Worm (Caenorhabditis elegans) whole organism, midembryonic: ENCODE measurements around the gene Y43F8B.22.

ENCODE experiments used
- T22C8.4 ChIP-seq: fragments of 200-800 bp; sonication (Bioruptor generic); IDR thresholded peaks from 2 replicates; pipeline ENCODE4 v1.3.6; 2022; ENCODE audit warnings: missing genetic modification characterization, missing compliant biosample characterization
- cog-1 ChIP-seq: sonication (generic microtip); optimal IDR thresholded peaks from 2 replicates; lab custom pipeline; 2016; ENCODE audit warnings: missing genetic modification characterization, missing compliant biosample characterization
- flt-1 ChIP-seq: fragments of 200-800 bp; sonication (Bioruptor generic); IDR thresholded peaks from 2 replicates; pipeline ENCODE4 v1.3.6; 2022; ENCODE audit warnings: missing genetic modification characterization, missing compliant biosample characterization
- klf-2 ChIP-seq: fragments of 200-800 bp; sonication (Bioruptor generic); conservative IDR thresholded peaks from 2 replicates; pipeline ENCODE4 v1.3.6; 2022; ENCODE audit warnings: missing genetic modification reagents, missing genetic modification characterization, missing compliant biosample characterization
- med-1 ChIP-seq: sonication (generic microtip); optimal IDR thresholded peaks from 2 replicates; lab custom pipeline; 2017; ENCODE audit warnings: missing genetic modification characterization, mild to moderate bottlenecking, missing compliant biosample characterization, antibody characterized with exemption, missing genetic modification reagents; ENCODE audit not compliant: insufficient read depth
- ref-1 ChIP-seq: fragments of 200-800 bp; sonication (Bioruptor generic); conservative IDR thresholded peaks from 2 replicates; pipeline ENCODE4 v1.3.6; 2022; ENCODE audit warnings: missing genetic modification reagents, missing genetic modification characterization, missing compliant biosample characterization
- tab-1 ChIP-seq: fragments of 200-800 bp; sonication (Bioruptor generic); IDR thresholded peaks from 2 replicates; pipeline ENCODE4 v1.3.6; 2022; ENCODE audit warnings: missing genetic modification characterization, missing compliant biosample characterization
- ztf-23 ChIP-seq: fragments of 200-800 bp; sonication (Bioruptor generic); IDR thresholded peaks from 2 replicates; pipeline ENCODE4 v1.3.6; 2022; ENCODE audit warnings: missing genetic modification reagents, missing genetic modification characterization, missing compliant biosample characterization
- ztf-29 ChIP-seq: fragments of 200-800 bp; sonication (Bioruptor generic); IDR thresholded peaks from 2 replicates; pipeline ENCODE4 v1.3.6; 2022; ENCODE audit warnings: missing genetic modification reagents, missing genetic modification characterization, missing compliant biosample characterization

Gene Y43F8B.22

DNA sequence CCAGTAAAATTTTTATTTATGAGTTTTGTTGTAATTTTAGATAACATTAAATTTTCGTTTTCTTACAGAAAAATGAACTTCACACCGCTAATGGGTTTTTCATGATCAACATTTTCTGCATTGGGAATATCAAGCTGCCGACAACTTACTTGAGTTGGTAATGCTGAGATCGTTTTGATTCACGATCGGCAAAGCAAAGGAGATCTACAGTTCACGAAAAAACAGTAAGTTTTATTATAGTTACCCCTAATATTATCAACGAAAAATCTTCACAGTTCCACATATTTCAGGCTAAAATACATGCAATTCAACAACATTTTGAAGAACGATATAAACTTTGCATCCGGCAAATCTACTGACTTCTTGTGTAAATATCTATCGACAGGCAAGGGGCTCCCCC, at the start of gene Y43F8B.22:
TSS of gene Y43F8B.22 (plus strand) at position 301 of the 400 bp plus-strand sequence.
- TF ChIP-seq ref-1: no peak
- no peak for TF ChIP-seq klf-2
- TF ChIP-seq ztf-29 (GFP tag; lab: Robert Waterston, UW): no peak
- no peak for TF ChIP-seq cog-1 (tag; lab: Kevin White, UChicago)
- no peak for TF ChIP-seq T22C8.4
- TF ChIP-seq med-1 (GFP tag; lab: Kevin White, UChicago): no peak
- TF ChIP-seq flt-1 (GFP tag; lab: Robert Waterston, UW): no peak
- no peak for TF ChIP-seq ztf-23 (GFP tag; lab: Robert Waterston, UW)
- no peak for TF ChIP-seq tab-1 (GFP tag; lab: Robert Waterston, UW)

DNA sequence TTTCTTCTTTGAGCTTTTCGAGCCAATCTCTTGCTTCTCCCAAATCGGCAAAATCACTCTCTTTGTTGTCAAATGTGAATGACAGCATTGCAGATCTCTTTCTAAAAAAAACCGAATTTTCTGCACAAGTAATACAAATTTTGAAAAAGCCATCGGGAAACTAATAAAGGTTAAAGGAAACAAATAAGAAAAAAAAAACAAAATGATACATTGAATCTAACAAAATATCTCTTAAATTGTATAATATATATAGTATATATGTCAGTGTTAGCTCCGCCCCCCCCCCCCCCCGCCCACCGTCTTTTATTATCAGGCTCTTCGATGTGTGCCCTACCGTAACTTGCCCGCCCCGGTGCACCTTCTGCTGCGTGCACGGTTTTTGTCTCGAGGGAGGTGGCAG, 49.7 kb upstream of the Y43F8B.22 start, which contains the start of gene C25F9.11:
TSS of gene C25F9.11 (minus strand) at position 101 of the 400 bp plus-strand sequence.
- TF ChIP-seq cog-1 (tag; lab: Kevin White, UChicago) (no peak), T22C8.4 (no peak), ztf-23 (GFP tag; lab: Robert Waterston, UW) (no peak), flt-1 (GFP tag; lab: Robert Waterston, UW) (no peak), tab-1 (GFP tag; lab: Robert Waterston, UW) (no peak), med-1 (GFP tag; lab: Kevin White, UChicago) (no peak), klf-2 (no peak), ztf-29 (GFP tag; lab: Robert Waterston, UW) (no peak), ref-1 (no peak)

DNA sequence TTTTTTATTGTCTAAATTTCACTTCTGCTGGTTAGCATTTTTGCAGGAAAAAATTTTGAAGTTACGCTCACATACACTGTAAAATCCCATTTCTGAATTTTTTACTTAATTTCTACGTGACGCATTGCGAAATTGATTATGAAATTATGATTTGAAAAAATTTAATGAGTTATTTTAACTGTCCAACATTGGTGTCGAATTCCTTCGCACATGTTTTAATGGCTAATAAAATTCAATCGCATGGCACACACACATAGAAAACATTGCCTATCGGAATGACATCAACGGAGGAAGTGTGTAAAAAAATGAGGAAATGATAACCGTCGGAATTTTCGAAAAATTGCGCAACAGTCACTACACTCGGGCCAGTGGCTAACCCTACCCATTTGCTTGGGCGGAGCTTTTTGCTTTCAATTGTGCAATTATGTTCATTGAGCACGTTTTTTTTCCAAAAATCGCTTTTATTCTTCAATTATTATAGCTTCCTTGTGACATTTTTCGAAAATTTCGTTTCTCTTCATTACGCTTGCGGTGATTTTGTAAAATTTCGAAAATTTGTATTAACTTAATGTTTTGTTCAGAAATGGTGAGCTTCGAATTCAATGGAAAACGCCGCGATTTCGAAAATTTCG, 48.7 kb upstream of the Y43F8B.22 start, which contains the start of gene C25F9.16:
TSS of gene C25F9.16 (plus strand) at position 582 of the 632 bp plus-strand sequence.
- TF ChIP-seq med-1 (GFP tag; lab: Kevin White, UChicago) (no peak), ztf-29 (GFP tag; lab: Robert Waterston, UW) (no peak), ref-1 (no peak), klf-2 (no peak), flt-1 (GFP tag; lab: Robert Waterston, UW) (no peak), cog-1 (tag; lab: Kevin White, UChicago) (no peak), T22C8.4 (no peak), tab-1 (GFP tag; lab: Robert Waterston, UW) (no peak), ztf-23 (GFP tag; lab: Robert Waterston, UW) (no peak)

DNA sequence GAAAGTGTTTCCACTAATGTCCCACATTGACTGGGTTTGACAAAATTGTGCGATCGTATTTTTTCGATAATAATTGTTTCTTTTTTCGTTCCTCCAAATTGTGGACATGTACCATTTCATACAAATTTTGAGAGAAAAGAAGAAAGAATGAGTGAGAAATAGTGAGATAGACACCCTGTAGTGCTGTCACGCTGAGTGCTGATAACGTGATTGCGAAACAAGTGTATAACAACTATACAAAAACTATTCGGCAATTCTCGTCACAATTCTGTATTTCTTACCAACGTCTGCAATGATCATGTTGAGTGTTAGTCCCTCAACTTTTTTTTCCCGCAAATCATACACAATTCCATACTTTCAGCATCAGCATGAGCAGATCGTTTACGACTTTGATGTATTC, 46.3 kb upstream of the Y43F8B.22 start, which contains the start of gene C25F9.14:
TSS of gene C25F9.14 (plus strand) at position 178 of the 400 bp plus-strand sequence.
- TF ChIP-seq med-1 (GFP tag; lab: Kevin White, UChicago) (no peak), flt-1 (GFP tag; lab: Robert Waterston, UW) (no peak), ztf-23 (GFP tag; lab: Robert Waterston, UW) (no peak), tab-1 (GFP tag; lab: Robert Waterston, UW) (no peak), cog-1 (tag; lab: Kevin White, UChicago) (no peak), klf-2 (no peak), T22C8.4 (no peak), ref-1 (no peak), ztf-29 (GFP tag; lab: Robert Waterston, UW) (no peak)

DNA sequence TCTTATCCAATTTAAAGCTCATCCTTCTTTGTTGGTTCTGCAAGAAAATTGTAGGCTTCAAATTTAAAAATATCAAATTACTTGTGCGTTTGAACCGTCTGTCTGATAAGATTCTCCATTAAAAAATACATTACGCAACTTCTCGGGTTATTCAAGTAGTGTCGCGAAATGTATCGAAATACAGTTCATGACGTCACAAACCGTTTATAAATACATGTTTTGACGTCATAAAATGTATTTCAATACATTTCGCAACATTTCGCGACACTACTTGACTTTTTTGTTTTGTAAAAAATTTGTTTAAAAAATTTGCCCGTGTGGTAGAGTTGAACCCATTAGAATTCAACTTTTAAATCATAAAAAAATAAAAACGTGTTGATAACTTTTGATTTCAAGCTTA, 39.0 kb upstream of the Y43F8B.22 start:
- TF ChIP-seq klf-2 (no peak), ref-1 (no peak), flt-1 (GFP tag; lab: Robert Waterston, UW) (no peak), ztf-23 (GFP tag; lab: Robert Waterston, UW) (no peak), med-1 (GFP tag; lab: Kevin White, UChicago) (no peak), tab-1 (GFP tag; lab: Robert Waterston, UW) (no peak), T22C8.4 (no peak), ztf-29 (GFP tag; lab: Robert Waterston, UW) (no peak)

DNA sequence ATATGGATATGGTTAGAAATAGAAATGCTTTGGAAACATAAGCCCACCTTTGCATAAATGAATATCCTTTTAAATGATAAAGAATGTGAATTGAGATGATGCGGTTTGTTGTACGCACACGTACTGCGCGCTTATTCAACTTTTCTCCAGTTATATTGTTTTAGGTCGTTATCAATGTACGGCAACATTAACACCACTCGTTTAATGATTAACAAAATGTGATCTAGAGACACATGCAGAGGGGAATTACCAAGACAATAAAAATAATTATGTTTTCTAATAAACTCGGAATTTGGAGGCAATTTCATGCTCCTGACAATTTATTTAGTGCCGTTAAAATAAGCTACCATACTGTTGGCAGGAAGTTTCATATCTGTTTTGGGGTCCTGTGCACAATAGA, 37.2 kb upstream of the Y43F8B.22 start, which contains the start of gene M04C3.1:
TSS of gene M04C3.1 (minus strand) at position 164 of the 400 bp plus-strand sequence.
- TF ChIP-seq med-1 (GFP tag; lab: Kevin White, UChicago) (no peak), cog-1 (tag; lab: Kevin White, UChicago) (no peak), klf-2 (no peak), ref-1 (no peak), T22C8.4 (no peak), ztf-29 (GFP tag; lab: Robert Waterston, UW) (no peak)

DNA sequence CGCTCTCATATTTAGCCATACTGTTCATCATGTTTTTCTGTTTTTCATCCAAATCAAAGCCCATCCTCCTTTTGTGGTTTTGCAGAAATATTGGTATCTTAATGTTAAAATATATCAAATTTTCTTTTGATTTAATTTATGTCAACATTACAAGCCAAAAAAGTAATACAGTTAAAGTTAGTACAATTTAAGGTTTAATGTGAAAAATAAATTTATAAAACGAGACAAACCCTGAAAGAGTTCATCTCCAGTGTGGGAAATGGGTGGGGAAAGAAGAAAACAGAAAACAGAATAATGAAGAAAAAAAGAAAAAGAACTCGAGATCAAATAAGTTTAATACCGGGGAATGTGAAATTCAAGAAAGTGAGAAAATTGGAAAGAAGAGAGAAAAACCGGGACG, 33.8 kb upstream of the Y43F8B.22 start, which contains the start of gene M04C3.2:
TSS of gene M04C3.2 (minus strand) at position 101 of the 400 bp plus-strand sequence.
- TF ChIP-seq ref-1 (no peak), T22C8.4 (no peak), klf-2 (no peak), flt-1 (GFP tag; lab: Robert Waterston, UW) (no peak), med-1 (GFP tag; lab: Kevin White, UChicago) (no peak), tab-1 (GFP tag; lab: Robert Waterston, UW) (no peak), cog-1 (tag; lab: Kevin White, UChicago) (no peak), ztf-23 (GFP tag; lab: Robert Waterston, UW) (no peak), ztf-29 (GFP tag; lab: Robert Waterston, UW) (no peak)

DNA sequence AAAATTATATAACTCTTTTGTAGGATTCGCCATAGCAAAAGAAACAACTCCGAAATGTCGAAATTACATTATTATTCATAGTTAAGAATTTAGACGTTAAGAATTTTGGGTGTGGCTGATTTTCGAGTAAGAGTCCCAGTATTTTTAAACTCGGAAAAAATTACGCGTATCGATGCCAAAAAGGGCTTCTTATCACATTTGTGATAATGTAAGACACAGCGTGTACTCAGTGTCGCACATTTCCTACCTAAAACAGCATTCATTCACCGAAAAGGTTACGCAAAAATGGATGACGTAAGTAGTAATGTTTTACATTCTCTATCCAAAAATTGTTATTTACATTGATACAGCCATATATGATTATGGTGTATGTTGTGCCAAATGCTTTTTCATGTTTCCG, 33.1 kb upstream of the Y43F8B.22 start, which contains the start of gene M04C3.5:
TSS of gene M04C3.5 (plus strand) at position 190 of the 400 bp plus-strand sequence.
- TF ChIP-seq ztf-29 (GFP tag; lab: Robert Waterston, UW) (no peak), ref-1 (no peak), T22C8.4 (no peak), med-1 (GFP tag; lab: Kevin White, UChicago) (no peak), klf-2 (no peak), cog-1 (tag; lab: Kevin White, UChicago) (no peak), flt-1 (GFP tag; lab: Robert Waterston, UW) (no peak), tab-1 (GFP tag; lab: Robert Waterston, UW) (no peak), ztf-23 (GFP tag; lab: Robert Waterston, UW) (no peak)

DNA sequence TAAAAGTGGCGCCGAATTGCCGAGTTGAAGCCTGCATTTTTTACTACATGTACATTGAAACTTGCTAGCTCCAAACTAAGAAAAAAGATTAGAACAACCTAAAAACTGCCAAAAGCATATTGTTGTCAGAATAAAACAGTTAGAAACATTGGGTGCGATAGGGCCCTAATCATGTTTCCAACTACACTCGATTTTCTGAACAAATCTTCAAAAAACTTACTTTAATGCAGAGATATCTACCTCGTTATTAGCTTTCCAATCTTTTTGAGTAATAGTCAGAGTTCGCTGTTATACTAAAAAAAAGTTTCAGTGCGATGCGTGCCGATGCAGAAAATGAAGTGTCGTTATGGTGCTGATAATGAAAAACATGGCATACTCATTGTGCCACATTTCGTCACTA, 27.0 kb upstream of the Y43F8B.22 start, which contains the start of the genes Y43F8B.13 and Y43F8B.14:
TSS of gene Y43F8B.13 (plus strand) at position 301 of the 400 bp plus-strand sequence.
TSS of gene Y43F8B.14 (minus strand) at position 322 of the 400 bp plus-strand sequence.
- TF ChIP-seq T22C8.4 (no peak), med-1 (GFP tag; lab: Kevin White, UChicago) (no peak), flt-1 (GFP tag; lab: Robert Waterston, UW) (no peak), cog-1 (tag; lab: Kevin White, UChicago) (no peak), ztf-29 (GFP tag; lab: Robert Waterston, UW) (no peak), ztf-23 (GFP tag; lab: Robert Waterston, UW) (no peak)
